Worm (Caenorhabditis elegans) whole organism, L2 larva: ENCODE results near the gene vps-54.

Experiments
- Y55F3AM.14 ChIP-seq: fragments of 200-800 bp; sonication (Bioruptor generic); optimal IDR thresholded peaks from 2 replicates; lab custom pipeline; 2018; ENCODE audit warnings: mild to moderate bottlenecking, missing genetic modification characterization, missing compliant biosample characterization
- ama-1 ChIP-seq: fragments of 150-350 bp; optimal IDR thresholded peaks from 2 replicates; lab custom pipeline; 2018; ENCODE audit warnings: inconsistent platforms
- lin-39 ChIP-seq: fragments of 150-350 bp; optimal IDR thresholded peaks from 2 replicates; lab custom pipeline; 2014; ENCODE audit warnings: missing biosample characterization, missing genetic modification reagents, missing genetic modification characterization
- nhr-10 ChIP-seq: sonication (generic microtip); optimal IDR thresholded peaks from 2 replicates; lab custom pipeline; 2017; ENCODE audit warnings: missing biosample characterization, missing genetic modification characterization
- nhr-12 ChIP-seq: fragments of 150-350 bp; optimal IDR thresholded peaks from 2 replicates; lab custom pipeline; 2014; ENCODE audit warnings: missing biosample characterization, missing genetic modification characterization
- nhr-23 ChIP-seq: fragments of 150-350 bp; optimal IDR thresholded peaks from 2 replicates; lab custom pipeline; 2014; ENCODE audit warnings: missing biosample characterization, missing genetic modification reagents, missing genetic modification characterization
- nhr-237 ChIP-seq: fragments of 150-350 bp; optimal IDR thresholded peaks from 2 replicates; lab custom pipeline; 2014; ENCODE audit warnings: missing biosample characterization, missing genetic modification characterization
- sma-3 ChIP-seq: sonication (generic microtip); optimal IDR thresholded peaks from 2 replicates; lab custom pipeline; 2016; ENCODE audit warnings: missing genetic modification reagents, missing genetic modification characterization, missing compliant biosample characterization
- snpc-4 ChIP-seq: fragments of 150-350 bp; optimal IDR thresholded peaks from 2 replicates; lab custom pipeline; 2014; ENCODE audit warnings: missing biosample characterization, missing genetic modification characterization
- unc-62 ChIP-seq: fragments of 150-350 bp; optimal IDR thresholded peaks from 2 replicates; lab custom pipeline; 2014; ENCODE audit warnings: missing biosample characterization, missing genetic modification reagents, missing genetic modification characterization
- ztf-11 ChIP-seq: sonication (generic microtip); optimal IDR thresholded peaks from 2 replicates; lab custom pipeline; 2017; ENCODE audit warnings: missing biosample characterization, missing genetic modification characterization

DNA sequence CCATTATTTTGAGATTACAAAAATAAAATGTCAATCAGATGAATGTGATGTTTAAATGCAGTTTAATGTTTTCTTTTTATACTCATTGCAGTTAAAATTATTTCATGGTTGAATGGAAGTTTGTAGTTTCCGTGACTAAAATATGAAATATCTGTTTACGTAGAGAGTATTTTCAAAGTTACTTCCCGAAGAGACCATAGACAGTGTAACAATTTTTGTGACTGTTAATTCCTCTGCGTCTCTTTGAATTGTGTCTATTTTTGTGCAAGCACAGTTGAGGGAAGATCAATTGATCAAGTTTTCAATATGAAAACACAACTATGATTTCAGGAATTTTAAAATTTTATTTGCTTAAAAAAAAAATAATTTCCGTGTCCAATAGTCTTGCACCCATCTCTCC, 29.5 kb downstream of the vps-54 start, which contains the start of gene F25D1.5:
- no peak for TF ChIP-seq nhr-237 (tag; lab: Kevin White, UChicago)
- TF ChIP-seq Y55F3AM.14 (GFP tag; lab: Kevin White, UChicago): no peak
- no peak for TF ChIP-seq lin-39
- no peak for TF ChIP-seq ztf-11 (tag; lab: Kevin White, UChicago)
- TF ChIP-seq nhr-10: no peak
- no peak for TF ChIP-seq nhr-23 (tag; lab: Kevin White, UChicago)
- TF ChIP-seq unc-62 (GFP tag; lab: Kevin White, UChicago): no peak
- TF ChIP-seq snpc-4 (tag; lab: Kevin White, UChicago): no peak
- no peak for TF ChIP-seq ama-1 (lab: Kevin White, UChicago)
- no peak for TF ChIP-seq sma-3 (GFP tag; lab: Kevin White, UChicago)
- TF ChIP-seq nhr-12: no peak
